Fruit fly (Drosophila melanogaster): Measurements from ENCODE around the gene CG15169.

The CG15169 gene

dm6 chr2L:19037455-19037854, 46.6 kb downstream of the CG15169 start:
- no peak for TF ChIP-seq Hand (GFP tag; optimal IDR thresholded peaks at IDR 0.05)
- TF ChIP-seq Drgx (GFP tag; IDR thresholded peaks at IDR 0.05), result 0 out of 2 replicates have a peak, but pooled peaks have one; percentile 9
- TF ChIP-seq CG10959 (GFP tag; IDR thresholded peaks at IDR 0.05), result no peak
- TF ChIP-seq Pdp1 (GFP tag; optimal IDR thresholded peaks at IDR 0.05), result peak in 1 of 2 experiments; percentile 59
- TF ChIP-seq CG9215 (GFP tag; IDR thresholded peaks at IDR 0.05), result no peak
- no peak for TF ChIP-seq CG6683 (GFP tag; optimal IDR thresholded peaks at IDR 0.05)
- no peak for TF ChIP-seq sens-2 (GFP tag; IDR thresholded peaks at IDR 0.05)
- TF ChIP-seq Med (GFP tag), result peak; percentile 59
- no peak for TF ChIP-seq CG10654 (GFP tag; optimal IDR thresholded peaks at IDR 0.05)
- no peak for TF ChIP-seq ara (GFP tag; IDR thresholded peaks at IDR 0.05)
- TF ChIP-seq Dbx (GFP tag; IDR thresholded peaks at IDR 0.05), result no peak
- TF ChIP-seq CG14860 (GFP tag; IDR thresholded peaks at IDR 0.05; ENCODE audit: partially characterized antibody), result 0 out of 3 replicates have a peak, but pooled peaks have one; percentile 29
- TF ChIP-seq Chrac-16 (GFP tag; optimal IDR thresholded peaks at IDR 0.05), result no peak
- no peak for TF ChIP-seq gce (GFP tag; IDR thresholded peaks at IDR 0.05)
- TF ChIP-seq E2f2 (GFP tag; IDR thresholded peaks at IDR 0.05), result 0 out of 2 replicates have a peak, but pooled peaks have one; percentile 7
- no peak for TF ChIP-seq Atf-2 (GFP tag; optimal IDR thresholded peaks at IDR 0.05)
- peak; percentile 13; the same call in 1 of the 2 replicates for TF ChIP-seq ssp (GFP tag; IDR thresholded peaks at IDR 0.05)
- peak; percentile 67 for TF ChIP-seq HLHmδ (GFP tag; optimal IDR thresholded peaks at IDR 0.05)

dm6 chr2L:19041590-19041989, 50.8 kb downstream of the CG15169 start, which contains the start of gene Catsup:
TSS of gene Catsup (plus strand) at chr2L:19041862.
- TF ChIP-seq org-1 (GFP tag; optimal IDR thresholded peaks at IDR 0.05), result no peak
- peak; percentile 59 for TF ChIP-seq amos (GFP tag; IDR thresholded peaks at IDR 0.05; ENCODE audit: partially characterized antibody)
- TF ChIP-seq unc-4 (GFP tag; IDR thresholded peaks at IDR 0.05; ENCODE audit: partially characterized antibody), result peak; percentile 70
- peak; percentile 16 for TF ChIP-seq CG12659 (GFP tag; optimal IDR thresholded peaks at IDR 0.05)
- TF ChIP-seq Ada2b (GFP tag; IDR thresholded peaks at IDR 0.05), result no peak
- TF ChIP-seq CG1233 (GFP tag; optimal IDR thresholded peaks at IDR 0.05), result no peak
- TF ChIP-seq CG3995 (GFP tag; optimal IDR thresholded peaks at IDR 0.05), result no peak
- TF ChIP-seq Hmx (GFP tag; optimal IDR thresholded peaks at IDR 0.05), result no peak
- TF ChIP-seq sna (GFP tag; IDR thresholded peaks at IDR 0.05; ENCODE audit: partially characterized antibody), result peak; percentile 78
- no peak for TF ChIP-seq CG17186 (GFP tag; optimal IDR thresholded peaks at IDR 0.05)
- no peak for TF ChIP-seq zen (tag; optimal IDR thresholded peaks at IDR 0.05)
- TF ChIP-seq Deaf1 (tag; optimal IDR thresholded peaks at IDR 0.05), result no peak
- no peak for TF ChIP-seq cwo (GFP tag; optimal IDR thresholded peaks at IDR 0.05)
- no peak for TF ChIP-seq CG12219 (GFP tag; optimal IDR thresholded peaks at IDR 0.05)
- TF ChIP-seq gt (GFP tag; IDR thresholded peaks at IDR 0.05), result no peak
- TF ChIP-seq CG15269 (tag; optimal IDR thresholded peaks at IDR 0.05), result no peak
- no peak for TF ChIP-seq CG10979 (tag; optimal IDR thresholded peaks at IDR 0.05)
- no peak for TF ChIP-seq ap (GFP tag; IDR thresholded peaks at IDR 0.05)
- no peak for TF ChIP-seq ab (GFP tag; optimal IDR thresholded peaks at IDR 0.05)
- peak; percentile 22 for TF ChIP-seq CG14710 (tag; optimal IDR thresholded peaks at IDR 0.05)
- no peak for TF ChIP-seq CG30431 (GFP tag; optimal IDR thresholded peaks at IDR 0.05)
- no peak for TF ChIP-seq CG18011 (GFP tag; optimal IDR thresholded peaks at IDR 0.05)
- no peak for TF ChIP-seq CG15601 (tag; optimal IDR thresholded peaks at IDR 0.05)
- TF ChIP-seq yki (optimal IDR thresholded peaks at IDR 0.05), result no peak
- no peak for TF ChIP-seq nom (GFP tag; optimal IDR thresholded peaks at IDR 0.05)
- no peak for TF ChIP-seq sd (tag; optimal IDR thresholded peaks at IDR 0.05)
- peak; percentile 58; the same call in 1 of the 3 replicates for TF ChIP-seq hb (GFP tag; IDR thresholded peaks at IDR 0.05; ENCODE audit: partially characterized antibody)
- peak; percentile 21 for TF ChIP-seq Dp (GFP tag; optimal IDR thresholded peaks at IDR 0.05)
- peak; percentile 18 for TF ChIP-seq CG15514 (GFP tag; optimal IDR thresholded peaks at IDR 0.05)
- no peak for TF ChIP-seq shn (GFP tag; optimal IDR thresholded peaks at IDR 0.05)
- peak; percentile 84 for TF ChIP-seq CG13287 (GFP tag; IDR thresholded peaks at IDR 0.05; ENCODE audit: partially characterized antibody)
- TF ChIP-seq emc (GFP tag; optimal IDR thresholded peaks at IDR 0.05), result no peak

Measured in whole organism, embryonic.